2 worm cellular contexts compared by ENCODE assay signal in the genomic region with DNA sequence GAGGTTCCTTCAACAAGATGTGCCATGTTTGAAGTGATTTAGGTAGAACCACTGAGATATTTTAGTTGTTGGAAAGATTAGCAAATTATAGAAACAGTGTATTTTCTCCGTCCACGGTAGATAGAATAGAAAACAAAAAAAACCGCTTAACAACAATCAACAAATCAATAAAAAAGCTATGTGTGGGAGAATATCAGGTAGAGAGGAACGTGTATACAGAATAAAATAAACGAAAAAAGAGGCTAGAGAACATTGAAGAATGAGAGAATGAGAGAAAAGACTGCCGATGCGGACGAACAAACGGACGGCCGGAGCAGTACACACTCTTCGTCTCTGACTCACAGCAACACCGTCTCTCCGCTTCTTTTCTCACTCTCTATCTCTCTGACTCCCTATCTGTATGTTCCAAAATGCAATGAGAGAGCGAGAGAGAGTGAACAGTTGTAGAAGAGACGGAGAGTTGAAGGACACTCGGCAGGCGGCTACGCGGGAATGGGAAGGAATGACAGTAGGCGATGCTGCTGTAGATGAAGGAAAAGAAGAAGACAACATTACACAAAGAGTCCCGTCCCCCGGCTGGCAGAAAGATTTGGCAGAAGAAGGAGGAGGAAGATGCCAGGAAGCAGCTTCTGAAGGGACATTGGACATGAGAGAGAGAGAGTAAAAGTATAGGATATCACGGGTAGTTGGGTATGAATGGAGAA.
A peak's percentile ranks its signal among the peaks of the same experiment; 100 is the strongest.
TF ChIP-seq lines count a peak whose summit lies in the region.

unc-112 (minus strand) TSS at position 51 of the 704 bp plus-strand sequence.

TF ChIP-seq in whole organism, L4 larva, 104 proteins besides CTCF, POLR2A, EP300 and RAD21 (continued from another document):
- TF ChIP-seq zip-11 (GFP tag; IDR thresholded peaks at IDR 0.05; lab: Robert Waterston, UW) (no peak), attf-4 (tag; optimal IDR thresholded peaks at IDR 0.05; lab: Kevin White, UChicago) (no peak), jun-1 (tag; optimal IDR thresholded peaks at IDR 0.05; lab: Kevin White, UChicago) (peak; percentile 45), zfp-2 (tag; optimal IDR thresholded peaks at IDR 0.05; lab: Kevin White, UChicago) (no peak), lin-29 (GFP tag; IDR thresholded peaks at IDR 0.05; lab: Robert Waterston, UW) (no peak), ceh-82 (tag; optimal IDR thresholded peaks at IDR 0.05; lab: Kevin White, UChicago) (no peak), Y5F2A.4 (GFP tag; optimal IDR thresholded peaks at IDR 0.05; lab: Kevin White, UChicago) (no peak), daf-12 (tag; optimal IDR thresholded peaks at IDR 0.05; lab: Kevin White, UChicago) (no peak), nhr-111 (GFP tag; optimal IDR thresholded peaks at IDR 0.05; lab: Kevin White, UChicago) (no peak), fkh-10 (GFP tag; optimal IDR thresholded peaks at IDR 0.05; lab: Kevin White, UChicago) (no peak), nhr-76 (tag; optimal IDR thresholded peaks at IDR 0.05; lab: Kevin White, UChicago) (no peak), snpc-4 (tag; optimal IDR thresholded peaks at IDR 0.05; lab: Kevin White, UChicago) (no peak), F44E2.7 (GFP tag; IDR thresholded peaks at IDR 0.05; lab: Robert Waterston, UW) (no peak), snpc-1.2 (GFP tag; IDR thresholded peaks at IDR 0.05; lab: Robert Waterston, UW) (no peak), F10B5.3 (tag; optimal IDR thresholded peaks at IDR 0.05; lab: Kevin White, UChicago) (peak; percentile 50), nhr-48 (tag; optimal IDR thresholded peaks at IDR 0.05; lab: Kevin White, UChicago) (peak; percentile 25), nhr-28 (tag; optimal IDR thresholded peaks at IDR 0.05; lab: Kevin White, UChicago) (peak; percentile 90), nhr-42 (GFP tag; IDR thresholded peaks at IDR 0.05; lab: Robert Waterston, UW) (no peak), egl-43 (GFP tag; IDR thresholded peaks at IDR 0.05; lab: Robert Waterston, UW) (peak; percentile 70; the same call in 1 of the 2 replicates), egl-27 (tag; optimal IDR thresholded peaks at IDR 0.05; lab: Kevin White, UChicago) (no peak), saeg-2 (GFP tag; IDR thresholded peaks at IDR 0.05; lab: Robert Waterston, UW) (no peak), sdz-12 (GFP tag; optimal IDR thresholded peaks at IDR 0.05; lab: Kevin White, UChicago) (no peak), ceh-28 (tag; optimal IDR thresholded peaks at IDR 0.05; lab: Kevin White, UChicago) (no peak), lim-7 (GFP tag; IDR thresholded peaks at IDR 0.05; lab: Robert Waterston, UW) (no peak), lir-3 (tag; optimal IDR thresholded peaks at IDR 0.05; lab: Kevin White, UChicago) (no peak), ceh-44 (GFP tag; IDR thresholded peaks at IDR 0.05; lab: Robert Waterston, UW) (no peak), ZK337.2 (GFP tag; IDR thresholded peaks at IDR 0.05; lab: Robert Waterston, UW) (no peak), spr-1 (tag; optimal IDR thresholded peaks at IDR 0.05; lab: Kevin White, UChicago) (peak; percentile 53), Y105C5A.15 (GFP tag; IDR thresholded peaks at IDR 0.05; lab: Robert Waterston, UW) (no peak), tag-97 (GFP tag; IDR thresholded peaks at IDR 0.05; lab: Robert Waterston, UW) (no peak), Y48G9A.11 (GFP tag; IDR thresholded peaks at IDR 0.05; lab: Robert Waterston, UW) (no peak), mes-2 (tag; optimal IDR thresholded peaks at IDR 0.05; lab: Kevin White, UChicago; ENCODE audit: poor library complexity, severe bottlenecking) (peak; percentile 61), mxl-2 (GFP tag; conservative IDR thresholded peaks at IDR 0.05; lab: Robert Waterston, UW) (no peak), skn-1 (tag; optimal IDR thresholded peaks at IDR 0.05; lab: Kevin White, UChicago) (no peak), rbr-2 (tag; optimal IDR thresholded peaks at IDR 0.05; lab: Kevin White, UChicago) (peak; percentile 69), hlh-30 (tag; optimal IDR thresholded peaks at IDR 0.05; lab: Kevin White, UChicago; ENCODE audit: insufficient read depth) (peak; percentile 67), lin-13 (GFP tag; optimal IDR thresholded peaks at IDR 0.05; lab: Kevin White, UChicago) (peak; percentile 58), nhr-11 (tag; optimal IDR thresholded peaks at IDR 0.05; lab: Kevin White, UChicago) (peak; percentile 83), lin-1 (GFP tag; IDR thresholded peaks at IDR 0.05; lab: Robert Waterston, UW) (peak; percentile 54; the same call in 1 of the 2 replicates), Y75B8A.6 (GFP tag; IDR thresholded peaks at IDR 0.05; lab: Robert Waterston, UW) (no peak), lin-15B (tag; optimal IDR thresholded peaks at IDR 0.05; lab: Kevin White, UChicago) (no peak), daf-19 (GFP tag; conservative IDR thresholded peaks at IDR 0.05; lab: Robert Waterston, UW) (no peak), lsy-2 (tag; optimal IDR thresholded peaks at IDR 0.05; lab: Kevin White, UChicago) (peak; percentile 44 to 82), dmd-9 (GFP tag; IDR thresholded peaks at IDR 0.05; lab: Robert Waterston, UW) (no peak), F26F4.8 (GFP tag; conservative IDR thresholded peaks at IDR 0.05; lab: Robert Waterston, UW) (no peak), ces-1 (GFP tag; optimal IDR thresholded peaks at IDR 0.05; lab: Kevin White, UChicago) (no peak), dmd-8 (GFP tag; IDR thresholded peaks at IDR 0.05; lab: Robert Waterston, UW) (no peak), unc-39 (tag; optimal IDR thresholded peaks at IDR 0.05; lab: Kevin White, UChicago) (no peak)

TF ChIP-seq in whole organism, late embryonic, 69 proteins besides CTCF, POLR2A, EP300 and RAD21 (continued from another document):
- TF ChIP-seq unc-55 (GFP tag; optimal IDR thresholded peaks at IDR 0.05; lab: Kevin White, UChicago) (peak; percentile 96), unc-42 (tag; optimal IDR thresholded peaks at IDR 0.05; lab: Kevin White, UChicago) (peak; percentile 58), syd-9 (tag; optimal IDR thresholded peaks at IDR 0.05; lab: Kevin White, UChicago) (peak; percentile 80), C38D4.7 (GFP tag; optimal IDR thresholded peaks at IDR 0.05; lab: Kevin White, UChicago) (peak; percentile 6)
